Worm (Caenorhabditis elegans) whole organism, early embryonic: ENCODE results near the gene F40G12.7.
"Not testable (repeated sequence)": the region's sequence is repeated elsewhere in the genome, so short reads cannot be mapped to it uniquely, and the experiment has no call there.

Source experiments
- aly-1 ChIP-seq: sonication (generic microtip); optimal IDR thresholded peaks from 2 replicates; lab custom pipeline; 2016; ENCODE audit warnings: missing genetic modification characterization, missing compliant biosample characterization
- ama-1 ChIP-seq: fragments of 150-350 bp; optimal IDR thresholded peaks from 2 replicates; lab custom pipeline; 2014
- hmbx-1 ChIP-seq: sonication (generic microtip); optimal IDR thresholded peaks from 2 replicates; lab custom pipeline; 2016; ENCODE audit warnings: mild to moderate bottlenecking, missing genetic modification characterization, missing compliant biosample characterization
- hmg-4 ChIP-seq: fragments of 200-800 bp; sonication (Bioruptor generic); optimal IDR thresholded peaks from 2 replicates; lab custom pipeline; 2018; ENCODE audit warnings: mild to moderate bottlenecking, missing genetic modification characterization, missing compliant biosample characterization
- scrt-1 ChIP-seq: fragments of 200-800 bp; sonication (Bioruptor generic); IDR thresholded peaks from 2 replicates; pipeline ENCODE4 v1.3.6; 2022; ENCODE audit warnings: missing genetic modification characterization, missing compliant biosample characterization
- sea-1 ChIP-seq: fragments of 200-800 bp; sonication (Bioruptor generic); conservative IDR thresholded peaks from 2 replicates; pipeline ENCODE4 v1.3.6; 2022; ENCODE audit warnings: missing genetic modification characterization, missing compliant biosample characterization

- not testable (repeated sequence) for TF ChIP-seq aly-1; hmg-4 (GFP tag; lab: Kevin White, UChicago); hmbx-1; ama-1; scrt-1 (GFP tag; lab: Robert Waterston, UW); sea-1 (GFP tag; lab: Robert Waterston, UW)
Observed at ce11 chrV:14308164-14308563, 33.8 kb downstream of the F40G12.7 start, which contains the start of gene spig-5.
